Worm (Caenorhabditis elegans) whole organism, late embryonic: Measurements from ENCODE around the gene pqn-25.

Experiments
- elt-2 ChIP-seq: sonication (generic microtip); optimal IDR thresholded peaks from 2 replicates; lab custom pipeline; 2016; ENCODE audit warnings: missing genetic modification reagents, missing genetic modification characterization, missing compliant biosample characterization
- fkh-10 ChIP-seq: fragments of 150-350 bp; optimal IDR thresholded peaks from 2 replicates; lab custom pipeline; 2014; ENCODE audit warnings: missing biosample characterization, missing genetic modification reagents, missing genetic modification characterization
- lim-6 ChIP-seq: sonication (generic microtip); optimal IDR thresholded peaks from 2 replicates; lab custom pipeline; 2016; ENCODE audit warnings: missing genetic modification characterization, missing compliant biosample characterization
- pat-9 ChIP-seq: fragments of 200-800 bp; sonication (Bioruptor generic); optimal IDR thresholded peaks from 2 replicates; lab custom pipeline; 2018; ENCODE audit warnings: mild to moderate bottlenecking, missing genetic modification characterization, moderate library complexity, missing compliant biosample characterization
- pha-4 ChIP-seq: fragments of 150-350 bp; optimal IDR thresholded peaks from 2 replicates; lab custom pipeline; 2018; ENCODE audit warnings: missing biosample characterization, missing genetic modification reagents, missing genetic modification characterization
- tbx-2 ChIP-seq: sonication (generic microtip); optimal IDR thresholded peaks from 2 replicates; lab custom pipeline; 2016; ENCODE audit warnings: missing genetic modification characterization, missing compliant biosample characterization
- unc-86 ChIP-seq: sonication (generic microtip); optimal IDR thresholded peaks from 2 replicates; lab custom pipeline; 2016; ENCODE audit warnings: missing genetic modification characterization, missing compliant biosample characterization

ce11 chrIII:5506936-5507335 is 5.5 kb downstream of the pqn-25 start:
- TF ChIP-seq fkh-10 (no peak), unc-86 (tag; lab: Kevin White, UChicago) (no peak), elt-2 (tag; lab: Kevin White, UChicago) (no peak), pha-4 (tag; lab: Kevin White, UChicago) (no peak), tbx-2 (no peak), lim-6 (tag; lab: Kevin White, UChicago) (no peak), pat-9 (no peak)
